Worm (Caenorhabditis elegans) whole organism, midembryonic: Measurements from ENCODE around the gene B0416.5.

Experiments
- T22C8.4 ChIP-seq: fragments of 200-800 bp; sonication (Bioruptor generic); IDR thresholded peaks from 2 replicates; pipeline ENCODE4 v1.3.6; 2022; ENCODE audit warnings: missing genetic modification characterization, missing compliant biosample characterization
- cog-1 ChIP-seq: sonication (generic microtip); optimal IDR thresholded peaks from 2 replicates; lab custom pipeline; 2016; ENCODE audit warnings: missing genetic modification characterization, missing compliant biosample characterization
- flt-1 ChIP-seq: fragments of 200-800 bp; sonication (Bioruptor generic); IDR thresholded peaks from 2 replicates; pipeline ENCODE4 v1.3.6; 2022; ENCODE audit warnings: missing genetic modification characterization, missing compliant biosample characterization
- med-1 ChIP-seq: sonication (generic microtip); optimal IDR thresholded peaks from 2 replicates; lab custom pipeline; 2017; ENCODE audit warnings: missing genetic modification characterization, mild to moderate bottlenecking, missing compliant biosample characterization, antibody characterized with exemption, missing genetic modification reagents; ENCODE audit not compliant: insufficient read depth
- ref-1 ChIP-seq: fragments of 200-800 bp; sonication (Bioruptor generic); conservative IDR thresholded peaks from 2 replicates; pipeline ENCODE4 v1.3.6; 2022; ENCODE audit warnings: missing genetic modification reagents, missing genetic modification characterization, missing compliant biosample characterization
- tab-1 ChIP-seq: fragments of 200-800 bp; sonication (Bioruptor generic); IDR thresholded peaks from 2 replicates; pipeline ENCODE4 v1.3.6; 2022; ENCODE audit warnings: missing genetic modification characterization, missing compliant biosample characterization

DNA sequence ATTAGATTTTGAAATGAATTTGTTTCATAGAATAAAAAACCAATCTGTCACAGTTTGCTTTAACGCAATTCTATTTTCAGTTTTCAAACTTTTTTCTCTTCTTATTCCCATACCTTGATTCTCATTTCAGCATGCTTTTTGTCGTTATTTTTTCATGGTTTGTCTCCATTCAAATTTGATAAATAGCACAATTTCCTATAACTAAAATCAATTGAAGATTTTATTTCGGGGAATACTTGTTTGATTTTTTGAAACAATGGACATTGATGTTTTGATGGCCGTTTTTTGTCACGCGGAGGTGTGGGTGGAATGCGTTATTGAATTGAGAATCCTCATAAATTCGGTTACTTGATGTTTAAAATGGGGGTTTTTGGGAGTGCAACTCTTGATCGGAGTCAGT lies 12.4 kb upstream of the B0416.5 start, which contains the start of gene B0416.11:
- TF ChIP-seq flt-1: no peak
- no peak for TF ChIP-seq med-1 (GFP tag; lab: Kevin White, UChicago)
- TF ChIP-seq tab-1: no peak
- no peak for TF ChIP-seq ref-1 (GFP tag; lab: Robert Waterston, UW)
- TF ChIP-seq T22C8.4: no peak
- no peak for TF ChIP-seq cog-1 (tag; lab: Kevin White, UChicago)
